Worm (Caenorhabditis elegans): ENCODE data around the gene pgp-1.

Gene pgp-1

DNA sequence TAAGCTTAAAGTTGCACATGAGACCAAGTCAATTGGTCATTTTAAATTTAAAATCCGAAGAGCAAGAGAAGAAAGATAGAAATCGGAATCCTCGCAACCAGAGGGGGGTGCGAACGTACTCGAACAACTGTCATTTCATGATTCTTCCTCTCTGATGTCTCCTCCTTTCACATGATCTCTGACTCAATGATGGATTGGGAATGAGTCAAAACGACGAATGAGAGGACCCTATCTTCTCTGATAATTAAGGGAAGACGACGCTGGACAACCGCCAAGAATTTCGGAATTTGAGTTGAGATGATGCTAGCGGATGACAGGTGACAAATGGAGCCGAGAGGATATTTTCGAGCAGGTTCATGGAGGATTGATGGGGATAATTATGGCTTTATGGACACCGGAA is 38.4 kb upstream of the pgp-1 start (continued):
- TF ChIP-seq unc-98 (GFP tag; IDR thresholded peaks at IDR 0.05) (no peak), mab-9 (GFP tag; IDR thresholded peaks at IDR 0.05) (no peak), unc-130 (tag; optimal IDR thresholded peaks at IDR 0.05) (peak; percentile 39), ceh-88 (GFP tag; IDR thresholded peaks at IDR 0.05) (no peak), aha-1 (tag; optimal IDR thresholded peaks at IDR 0.05) (no peak), lin-14 (GFP tag; optimal IDR thresholded peaks at IDR 0.05) (peak; percentile 89), nhr-19 (GFP tag; conservative IDR thresholded peaks at IDR 0.05) (no peak), egl-27 (tag; optimal IDR thresholded peaks at IDR 0.05) (no peak), lin-39 (tag; optimal IDR thresholded peaks at IDR 0.05) (peak; percentile 74), pax-3 (tag; optimal IDR thresholded peaks at IDR 0.05) (no peak), Y116A8C.19 (tag; optimal IDR thresholded peaks at IDR 0.05; ENCODE audit: borderline replicate concordance) (no peak), nhr-90 (tag; optimal IDR thresholded peaks at IDR 0.05; ENCODE audit: poor library complexity) (no peak), fos-1 (tag; optimal IDR thresholded peaks at IDR 0.05) (no peak), elt-2 (tag; optimal IDR thresholded peaks at IDR 0.05) (no peak), fkh-10 (GFP tag; optimal IDR thresholded peaks at IDR 0.05) (no peak), nhr-237 (tag; optimal IDR thresholded peaks at IDR 0.05) (no peak), egl-13 (tag; optimal IDR thresholded peaks at IDR 0.05) (no peak), ceh-8 (GFP tag; optimal IDR thresholded peaks at IDR 0.05) (no peak), blmp-1 (tag; optimal IDR thresholded peaks at IDR 0.05) (no peak), fkh-8 (tag; optimal IDR thresholded peaks at IDR 0.05) (no peak), snpc-4 (tag; optimal IDR thresholded peaks at IDR 0.05) (no peak), mep-1 (tag; optimal IDR thresholded peaks at IDR 0.05) (no peak), irx-1 (tag; optimal IDR thresholded peaks at IDR 0.05) (no peak), unc-86 (tag; optimal IDR thresholded peaks at IDR 0.05) (no peak), zag-1 (tag; optimal IDR thresholded peaks at IDR 0.05) (no peak), sup-37 (GFP tag; optimal IDR thresholded peaks at IDR 0.05) (no peak), ceh-63 (GFP tag; optimal IDR thresholded peaks at IDR 0.05) (no peak), grh-1 (GFP tag; IDR thresholded peaks at IDR 0.05) (no peak), C34B4.2 (tag; optimal IDR thresholded peaks at IDR 0.05) (no peak), fkh-4 (tag; optimal IDR thresholded peaks at IDR 0.05; ENCODE audit: borderline replicate concordance) (no peak), pag-3 (tag; optimal IDR thresholded peaks at IDR 0.05; ENCODE audit: borderline replicate concordance, insufficient read depth) (no peak), ceh-82 (tag; optimal IDR thresholded peaks at IDR 0.05) (no peak), jun-1 (tag; optimal IDR thresholded peaks at IDR 0.05) (no peak)

DNA sequence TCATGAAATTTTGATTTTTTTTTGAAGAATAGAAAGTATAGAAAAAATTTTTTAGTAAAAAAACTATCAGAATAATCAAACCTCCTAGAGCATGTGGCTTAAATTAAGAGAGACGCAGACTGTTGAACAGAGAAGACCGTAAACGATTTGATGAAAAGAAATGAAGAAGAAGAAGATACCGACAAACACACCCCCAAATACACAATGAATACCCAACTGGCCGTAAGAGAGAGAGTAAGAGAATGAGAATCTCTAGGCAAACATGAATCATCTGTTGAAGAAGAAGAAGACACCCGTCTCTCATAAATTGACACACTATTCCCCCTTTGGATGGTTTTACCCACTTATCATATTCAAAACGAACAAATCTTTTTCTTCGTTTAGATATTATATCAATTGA is 34.9 kb upstream of the pgp-1 start:
- TF ChIP-seq efl-1 (optimal IDR thresholded peaks at IDR 0.05): no peak
- peak in 1 of 2 experiments; percentile 85 for TF ChIP-seq efl-1 (GFP tag; optimal IDR thresholded peaks at IDR 0.05 in 1 of 2)
- TF ChIP-seq ces-1 (GFP tag; optimal IDR thresholded peaks at IDR 0.05): no peak
- TF ChIP-seq lir-3 (tag; optimal IDR thresholded peaks at IDR 0.05; ENCODE audit: poor library complexity): no peak
- TF ChIP-seq lsy-2 (tag; optimal IDR thresholded peaks at IDR 0.05): peak in 1 of 2 experiments; percentile 32
- peak; percentile 77 for TF ChIP-seq blmp-1 (tag; optimal IDR thresholded peaks at IDR 0.05)
- TF ChIP-seq dsc-1 (tag; optimal IDR thresholded peaks at IDR 0.05): peak; percentile 59
- TF ChIP-seq snu-23 (GFP tag; optimal IDR thresholded peaks at IDR 0.05): peak; percentile 52
- TF ChIP-seq lin-35 (GFP tag; optimal IDR thresholded peaks at IDR 0.05): peak in 1 of 2 experiments; percentile 40
- no peak for TF ChIP-seq nhr-19 (GFP tag; conservative IDR thresholded peaks at IDR 0.05)
- TF ChIP-seq mep-1 (tag; optimal IDR thresholded peaks at IDR 0.05): peak; percentile 58
- TF ChIP-seq unc-98 (GFP tag; IDR thresholded peaks at IDR 0.05): no peak
- peak in 3 of 6 experiments; percentile 5 to 41 (median 18) for TF ChIP-seq elt-3 (tag; optimal IDR thresholded peaks at IDR 0.05)
- TF ChIP-seq lin-14 (GFP tag; optimal IDR thresholded peaks at IDR 0.05): peak; percentile 69
- no peak for TF ChIP-seq tlp-1 (tag; optimal IDR thresholded peaks at IDR 0.05)
- TF ChIP-seq rnt-1 (tag; optimal IDR thresholded peaks at IDR 0.05): no peak
- TF ChIP-seq nhr-85 (tag): peak; percentile 58
- no peak for TF ChIP-seq mef-2 (tag; optimal IDR thresholded peaks at IDR 0.05)
- peak; percentile 10 for TF ChIP-seq fos-1 (tag; optimal IDR thresholded peaks at IDR 0.05)
- no peak for TF ChIP-seq mdl-1 (tag; optimal IDR thresholded peaks at IDR 0.05)
